Worm (Caenorhabditis elegans): ENCODE data around the gene Y2H9A.6.
A peak's percentile ranks its signal among the peaks of the same experiment; 100 is the strongest.

The Y2H9A.6 gene

DNA sequence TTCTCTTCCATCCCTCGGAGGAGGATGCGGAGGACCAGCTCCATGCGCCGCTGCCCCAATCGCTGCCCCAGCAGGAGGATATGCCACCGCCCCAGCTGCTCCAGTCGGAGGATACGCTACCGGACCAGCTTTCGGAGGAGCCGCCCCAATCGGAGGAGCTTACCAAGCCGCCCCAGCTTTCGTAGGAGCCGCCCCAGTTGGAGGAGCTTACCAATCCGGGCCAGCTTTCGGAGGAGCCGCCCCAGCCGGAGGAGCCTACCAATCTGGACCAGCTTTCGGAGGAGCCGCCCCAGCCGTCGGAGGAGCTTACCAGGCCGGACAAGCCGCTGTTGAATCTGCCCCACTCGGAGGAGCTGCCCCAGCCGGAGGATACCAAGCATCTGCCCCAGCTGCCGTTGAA is 28.2 kb upstream of the Y2H9A.6 start:
- TF ChIP-seq scrt-1 (GFP tag; IDR thresholded peaks at IDR 0.05) (peak; percentile 67; the same call in 1 of the 2 replicates), aly-1 (tag; optimal IDR thresholded peaks at IDR 0.05) (peak; percentile 18), ceh-36 (tag; optimal IDR thresholded peaks at IDR 0.05) (peak; percentile 35), ets-7 (tag; optimal IDR thresholded peaks at IDR 0.05) (no peak)

DNA sequence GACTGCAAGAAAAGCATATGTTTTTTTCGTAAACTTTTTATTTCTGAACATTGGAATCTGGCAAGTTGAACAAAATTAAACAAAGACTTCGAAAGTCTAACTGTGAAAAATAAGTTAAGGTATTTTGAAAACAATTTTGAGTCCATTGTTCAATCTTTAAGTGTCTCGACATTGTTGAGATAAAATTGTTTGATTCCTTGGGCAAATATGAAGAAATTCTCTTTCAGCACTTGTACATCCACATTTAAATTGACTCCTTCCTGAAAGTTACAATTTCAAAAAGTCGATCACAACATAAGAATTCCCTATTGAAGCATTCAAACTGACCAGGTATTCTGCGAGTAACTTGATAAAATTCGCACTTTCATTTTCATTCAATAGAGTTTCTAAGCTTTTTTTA is 27.6 kb upstream of the Y2H9A.6 start:
- TF ChIP-seq F13C5.2 (tag; optimal IDR thresholded peaks at IDR 0.05): no peak
- TF ChIP-seq hmbx-1 (tag; optimal IDR thresholded peaks at IDR 0.05): no peak
- no peak for TF ChIP-seq ama-1 (optimal IDR thresholded peaks at IDR 0.05)
- no peak for TF ChIP-seq tbx-11 (GFP tag; IDR thresholded peaks at IDR 0.05)
- TF ChIP-seq tra-4 (tag; optimal IDR thresholded peaks at IDR 0.05): no peak

DNA sequence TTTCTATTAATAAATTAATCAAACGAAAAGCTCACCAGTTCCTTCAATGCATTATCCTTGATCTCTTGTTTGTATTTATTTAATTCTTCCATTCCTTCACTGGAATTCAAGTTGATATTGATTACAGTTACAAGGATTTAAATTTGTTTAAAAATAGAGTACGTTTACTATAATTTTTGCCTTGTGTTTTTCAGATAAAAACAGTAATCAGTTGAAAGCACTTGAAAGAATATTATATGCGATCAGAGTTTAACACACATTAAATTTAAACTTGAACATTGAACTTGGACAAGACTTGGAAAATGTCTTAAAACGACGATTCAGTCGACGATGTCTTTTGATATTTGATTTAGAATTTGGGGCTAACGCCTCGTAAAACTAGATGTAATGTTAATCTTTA is 26.1 kb upstream of the Y2H9A.6 start, which contains the start of gene F53F1.6:
F53F1.6 (minus strand) TSS at position 101 of the 400 bp plus-strand sequence.
- TF ChIP-seq hmbx-1 (tag; optimal IDR thresholded peaks at IDR 0.05): no peak
- no peak for TF ChIP-seq tbx-37 (GFP tag; conservative IDR thresholded peaks at IDR 0.05)
- no peak for TF ChIP-seq ceh-36 (tag; optimal IDR thresholded peaks at IDR 0.05)
- TF ChIP-seq B0310.2 (tag; optimal IDR thresholded peaks at IDR 0.05): no peak
- TF ChIP-seq ceh-13 (GFP tag; optimal IDR thresholded peaks at IDR 0.05): no peak
- no peak for TF ChIP-seq ama-1 (optimal IDR thresholded peaks at IDR 0.05)
- no peak for TF ChIP-seq sea-1 (GFP tag; conservative IDR thresholded peaks at IDR 0.05)
- no peak for TF ChIP-seq tra-4 (tag; optimal IDR thresholded peaks at IDR 0.05)
- no peak for TF ChIP-seq scrt-1 (GFP tag; IDR thresholded peaks at IDR 0.05)
- TF ChIP-seq F13C5.2 (tag; optimal IDR thresholded peaks at IDR 0.05): no peak
- no peak for TF ChIP-seq ets-7 (tag; optimal IDR thresholded peaks at IDR 0.05)

DNA sequence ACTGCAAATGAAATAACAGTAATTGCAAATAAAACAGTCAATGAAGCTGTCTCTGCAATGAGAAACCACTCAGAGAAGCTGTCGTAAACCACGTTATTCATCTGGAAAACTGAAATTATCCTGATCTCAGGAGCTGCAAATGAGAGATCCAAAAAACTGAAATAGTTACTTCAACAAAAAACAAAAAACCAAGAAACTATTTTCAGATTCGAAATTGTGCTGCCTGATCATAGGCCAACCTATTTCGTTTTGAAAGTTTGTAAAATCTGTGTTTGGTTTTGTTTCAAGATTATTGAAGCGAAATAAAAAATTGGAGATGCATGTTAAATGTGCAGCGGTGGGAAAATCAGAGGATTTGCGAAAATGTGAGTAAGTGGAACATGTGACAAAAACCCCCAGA is 23.0 kb upstream of the Y2H9A.6 start, which contains the start of gene srv-8:
srv-8 (minus strand) TSS at position 101 of the 400 bp plus-strand sequence.
- TF ChIP-seq F13C5.2 (tag; optimal IDR thresholded peaks at IDR 0.05): no peak
- no peak for TF ChIP-seq sea-1 (GFP tag; conservative IDR thresholded peaks at IDR 0.05)
- no peak for TF ChIP-seq tbx-37 (GFP tag; conservative IDR thresholded peaks at IDR 0.05)
- TF ChIP-seq ama-1 (optimal IDR thresholded peaks at IDR 0.05): no peak
- no peak for TF ChIP-seq flt-1 (GFP tag; IDR thresholded peaks at IDR 0.05)
- no peak for TF ChIP-seq ceh-36 (tag; optimal IDR thresholded peaks at IDR 0.05)
- TF ChIP-seq ets-7 (tag; optimal IDR thresholded peaks at IDR 0.05): no peak
- TF ChIP-seq tra-4 (tag; optimal IDR thresholded peaks at IDR 0.05): no peak
- no peak for TF ChIP-seq hmbx-1 (tag; optimal IDR thresholded peaks at IDR 0.05)
- TF ChIP-seq B0310.2 (tag; optimal IDR thresholded peaks at IDR 0.05): no peak
- no peak for TF ChIP-seq aly-1 (tag; optimal IDR thresholded peaks at IDR 0.05)
- no peak for TF ChIP-seq hmg-4 (GFP tag; optimal IDR thresholded peaks at IDR 0.05)
- no peak for TF ChIP-seq hnd-1 (tag; optimal IDR thresholded peaks at IDR 0.05)
- TF ChIP-seq ceh-13 (GFP tag; optimal IDR thresholded peaks at IDR 0.05): no peak
- TF ChIP-seq scrt-1 (GFP tag; IDR thresholded peaks at IDR 0.05): no peak

DNA sequence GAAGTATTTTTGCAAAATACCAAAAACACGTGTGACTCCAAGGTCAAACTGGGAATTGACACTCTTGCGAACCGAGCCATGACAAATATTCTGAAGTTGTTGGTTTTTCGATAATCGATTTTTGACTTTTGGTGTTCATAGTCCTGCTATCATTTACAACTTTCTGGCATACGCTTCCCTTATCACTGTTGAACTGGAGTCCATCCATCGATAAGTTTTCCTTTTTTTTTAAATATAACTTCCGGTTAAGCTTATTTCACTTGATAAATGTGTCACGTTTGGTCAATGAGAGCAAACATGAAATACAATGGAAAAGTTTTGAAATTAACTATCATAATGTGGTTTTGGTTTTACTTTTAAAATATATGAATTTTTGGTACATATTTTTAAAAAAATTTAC is 21.9 kb upstream of the Y2H9A.6 start:
- TF ChIP-seq F13C5.2 (tag; optimal IDR thresholded peaks at IDR 0.05) (no peak), ceh-13 (GFP tag; optimal IDR thresholded peaks at IDR 0.05) (no peak), pes-1 (GFP tag; IDR thresholded peaks at IDR 0.05) (no peak), flt-1 (GFP tag; IDR thresholded peaks at IDR 0.05) (no peak), tbx-11 (GFP tag; IDR thresholded peaks at IDR 0.05) (no peak), ama-1 (optimal IDR thresholded peaks at IDR 0.05) (no peak), hmbx-1 (tag; optimal IDR thresholded peaks at IDR 0.05) (no peak), tra-4 (tag; optimal IDR thresholded peaks at IDR 0.05) (no peak), hnd-1 (tag; optimal IDR thresholded peaks at IDR 0.05) (no peak), hmg-4 (GFP tag; optimal IDR thresholded peaks at IDR 0.05) (no peak), sea-1 (GFP tag; conservative IDR thresholded peaks at IDR 0.05) (no peak), tbx-37 (GFP tag; conservative IDR thresholded peaks at IDR 0.05) (no peak), scrt-1 (GFP tag; IDR thresholded peaks at IDR 0.05) (no peak), ets-7 (tag; optimal IDR thresholded peaks at IDR 0.05) (no peak), ceh-36 (tag; optimal IDR thresholded peaks at IDR 0.05) (no peak), B0310.2 (tag; optimal IDR thresholded peaks at IDR 0.05) (no peak), aly-1 (tag; optimal IDR thresholded peaks at IDR 0.05) (no peak)

DNA sequence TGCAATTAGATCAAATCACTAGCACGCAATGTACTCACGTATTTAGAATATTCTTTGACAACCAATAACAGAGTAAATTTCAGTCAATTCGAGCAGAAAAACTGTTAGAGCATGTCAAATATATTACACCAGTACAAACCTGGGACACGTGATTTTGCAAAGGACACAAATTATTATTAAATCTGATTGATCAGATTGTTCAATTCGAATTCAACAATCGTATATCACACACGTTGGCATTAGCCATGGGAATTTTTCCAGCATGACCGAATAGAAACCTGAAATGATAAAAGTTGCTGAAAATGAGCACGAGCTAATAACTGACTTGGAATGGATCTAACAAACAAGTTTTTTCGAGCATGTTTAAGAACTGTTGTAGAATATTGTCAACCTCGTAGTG is 20.6 kb upstream of the Y2H9A.6 start, which contains the start of gene srv-9:
srv-9 (minus strand) TSS at position 101 of the 400 bp plus-strand sequence.
- TF ChIP-seq hnd-1 (tag; optimal IDR thresholded peaks at IDR 0.05) (no peak), tra-4 (tag; optimal IDR thresholded peaks at IDR 0.05) (no peak), ama-1 (optimal IDR thresholded peaks at IDR 0.05) (no peak), ets-7 (tag; optimal IDR thresholded peaks at IDR 0.05) (no peak), tbx-11 (GFP tag; IDR thresholded peaks at IDR 0.05) (no peak), sea-1 (GFP tag; conservative IDR thresholded peaks at IDR 0.05) (no peak), aly-1 (tag; optimal IDR thresholded peaks at IDR 0.05) (no peak), F13C5.2 (tag; optimal IDR thresholded peaks at IDR 0.05) (no peak), tbx-37 (GFP tag; conservative IDR thresholded peaks at IDR 0.05) (no peak), hmbx-1 (tag; optimal IDR thresholded peaks at IDR 0.05) (no peak)

DNA sequence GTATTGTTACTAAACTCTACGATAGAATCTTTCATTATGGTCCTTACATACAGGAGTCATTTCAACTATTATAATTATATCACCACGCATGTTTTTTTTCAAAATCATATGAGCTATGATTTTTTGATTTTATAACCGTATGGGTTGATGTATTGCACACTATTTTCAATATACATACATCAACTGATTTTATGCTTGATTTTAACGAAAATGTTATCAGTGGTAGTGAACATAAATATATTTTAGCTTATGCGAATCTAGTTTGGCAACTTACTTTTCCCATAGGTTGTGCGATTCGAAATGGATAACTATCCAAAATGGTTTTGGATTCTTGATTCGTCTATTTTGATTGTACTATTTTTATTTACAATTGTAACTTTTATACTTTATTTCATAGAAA is 20.0 kb upstream of the Y2H9A.6 start, which contains the start of gene srv-10:
srv-10 (plus strand) TSS at position 301 of the 400 bp plus-strand sequence.
- TF ChIP-seq ceh-36 (tag; optimal IDR thresholded peaks at IDR 0.05) (no peak), scrt-1 (GFP tag; IDR thresholded peaks at IDR 0.05) (no peak), tbx-11 (GFP tag; IDR thresholded peaks at IDR 0.05) (no peak), ceh-13 (GFP tag; optimal IDR thresholded peaks at IDR 0.05) (no peak), ets-7 (tag; optimal IDR thresholded peaks at IDR 0.05) (no peak), tbx-37 (GFP tag; conservative IDR thresholded peaks at IDR 0.05) (no peak)

DNA sequence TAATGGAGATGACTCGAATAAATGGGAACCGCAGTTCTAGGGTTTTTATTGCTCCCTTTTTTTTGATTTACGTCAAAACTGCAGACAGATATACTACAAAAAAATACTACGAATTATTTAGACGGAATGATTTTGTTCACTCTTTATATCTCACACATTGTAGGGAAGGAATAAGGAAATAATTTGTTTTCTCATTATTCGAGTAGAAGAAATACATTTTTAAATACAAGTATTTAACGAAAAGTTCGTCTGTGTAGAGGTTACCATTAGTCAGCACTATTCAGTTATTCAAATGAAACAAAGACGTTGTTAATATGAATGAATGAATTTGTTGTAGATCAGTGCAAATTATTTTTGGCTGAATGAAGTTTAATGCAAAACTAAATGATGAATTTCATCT is 16.9 kb upstream of the Y2H9A.6 start, which contains the start of gene srd-18:
srd-18 (minus strand) TSS at position 101 of the 400 bp plus-strand sequence.
- TF ChIP-seq tra-4 (tag; optimal IDR thresholded peaks at IDR 0.05): no peak
- no peak for TF ChIP-seq sea-1 (GFP tag; conservative IDR thresholded peaks at IDR 0.05)
- TF ChIP-seq tbx-11 (GFP tag; IDR thresholded peaks at IDR 0.05): no peak
- TF ChIP-seq ceh-36 (tag; optimal IDR thresholded peaks at IDR 0.05): no peak
- TF ChIP-seq aly-1 (tag; optimal IDR thresholded peaks at IDR 0.05): no peak
- TF ChIP-seq hmbx-1 (tag; optimal IDR thresholded peaks at IDR 0.05): no peak

Measured in whole organism, early embryonic.